Worm (Caenorhabditis elegans): ENCODE results near the gene Y54G11A.3.

The Y54G11A.3 gene

ce11 chrII:14250147-14250965 is 26.1 kb upstream of the Y54G11A.3 start, which contains the start of gene hmg-1.1:
TSS of gene hmg-1.1 (plus strand) at chrII:14250695.
- TF ChIP-seq ZK546.5 (tag; optimal IDR thresholded peaks at IDR 0.05) (no peak), gmeb-1 (tag; optimal IDR thresholded peaks at IDR 0.05) (peak; percentile 29), sem-4 (tag; optimal IDR thresholded peaks at IDR 0.05) (peak; percentile 14), elt-3 (tag; optimal IDR thresholded peaks at IDR 0.05) (no peak), unc-55 (GFP tag; optimal IDR thresholded peaks at IDR 0.05) (peak; percentile 84), ama-1 (optimal IDR thresholded peaks at IDR 0.05) (no peak), egl-27 (tag; optimal IDR thresholded peaks at IDR 0.05) (peak; percentile 45), nhr-77 (tag; optimal IDR thresholded peaks at IDR 0.05) (no peak), ceh-16 (tag; optimal IDR thresholded peaks at IDR 0.05) (no peak), ztf-1 (GFP tag; conservative IDR thresholded peaks at IDR 0.05) (no peak), mab-5 (tag; optimal IDR thresholded peaks at IDR 0.05) (peak; percentile 23), elt-1 (tag; optimal IDR thresholded peaks at IDR 0.05) (no peak), crh-2 (tag; optimal IDR thresholded peaks at IDR 0.05) (peak; percentile 66), nhr-6 (tag; optimal IDR thresholded peaks at IDR 0.05) (no peak), Y55F3AM.14 (GFP tag; optimal IDR thresholded peaks at IDR 0.05) (peak; percentile 59), ztf-4 (tag; optimal IDR thresholded peaks at IDR 0.05) (peak; percentile 66), fos-1 (tag; optimal IDR thresholded peaks at IDR 0.05) (peak; percentile 74), skn-1 (tag; optimal IDR thresholded peaks at IDR 0.05) (no peak), mdl-1 (tag; optimal IDR thresholded peaks at IDR 0.05) (peak in 1 of 2 experiments; percentile 45), lin-13 (GFP tag; optimal IDR thresholded peaks at IDR 0.05) (peak; percentile 74), nhr-237 (tag; optimal IDR thresholded peaks at IDR 0.05) (no peak), unc-39 (tag; optimal IDR thresholded peaks at IDR 0.05) (no peak), lin-11 (tag; optimal IDR thresholded peaks at IDR 0.05) (peak; percentile 43), aly-2 (tag; optimal IDR thresholded peaks at IDR 0.05) (no peak), alr-1 (tag; optimal IDR thresholded peaks at IDR 0.05) (no peak), nhr-11 (tag; optimal IDR thresholded peaks at IDR 0.05) (no peak), nhr-23 (tag; optimal IDR thresholded peaks at IDR 0.05) (no peak), nhr-129 (tag; optimal IDR thresholded peaks at IDR 0.05) (peak; percentile 95), R02D3.7 (tag; optimal IDR thresholded peaks at IDR 0.05) (no peak), snpc-4 (tag; optimal IDR thresholded peaks at IDR 0.05) (peak; percentile 36), mbf-1 (tag; optimal IDR thresholded peaks at IDR 0.05) (no peak), F13H6.1 (tag; optimal IDR thresholded peaks at IDR 0.05) (peak; percentile 81), nhr-12 (tag; optimal IDR thresholded peaks at IDR 0.05) (no peak), ceh-82 (tag; optimal IDR thresholded peaks at IDR 0.05) (no peak), ztf-11 (tag; optimal IDR thresholded peaks at IDR 0.05) (no peak), zag-1 (tag; optimal IDR thresholded peaks at IDR 0.05) (peak; percentile 59), nhr-25 (tag; optimal IDR thresholded peaks at IDR 0.05) (peak; percentile 76), blmp-1 (tag; optimal IDR thresholded peaks at IDR 0.05; ENCODE audit: insufficient read depth) (peak; percentile 35), C34F6.9 (tag; optimal IDR thresholded peaks at IDR 0.05) (peak; percentile 61), lin-39 (tag; optimal IDR thresholded peaks at IDR 0.05) (no peak), nhr-10 (tag; optimal IDR thresholded peaks at IDR 0.05) (no peak), peb-1 (tag; optimal IDR thresholded peaks at IDR 0.05) (no peak), dmd-4 (tag; optimal IDR thresholded peaks at IDR 0.05) (no peak), nhr-21 (tag; optimal IDR thresholded peaks at IDR 0.05) (peak; percentile 22), unc-62 (GFP tag; optimal IDR thresholded peaks at IDR 0.05) (no peak), sma-3 (GFP tag; optimal IDR thresholded peaks at IDR 0.05) (peak; percentile 83), sma-9 (GFP tag; optimal IDR thresholded peaks at IDR 0.05) (peak; percentile 76), sma-9 (tag; optimal IDR thresholded peaks at IDR 0.05) (no peak), lsy-2 (tag; optimal IDR thresholded peaks at IDR 0.05) (peak; percentile 49 to 51)
